Worm (Caenorhabditis elegans): ENCODE measurements around the gene C43D7.7.

Gene C43D7.7

DNA sequence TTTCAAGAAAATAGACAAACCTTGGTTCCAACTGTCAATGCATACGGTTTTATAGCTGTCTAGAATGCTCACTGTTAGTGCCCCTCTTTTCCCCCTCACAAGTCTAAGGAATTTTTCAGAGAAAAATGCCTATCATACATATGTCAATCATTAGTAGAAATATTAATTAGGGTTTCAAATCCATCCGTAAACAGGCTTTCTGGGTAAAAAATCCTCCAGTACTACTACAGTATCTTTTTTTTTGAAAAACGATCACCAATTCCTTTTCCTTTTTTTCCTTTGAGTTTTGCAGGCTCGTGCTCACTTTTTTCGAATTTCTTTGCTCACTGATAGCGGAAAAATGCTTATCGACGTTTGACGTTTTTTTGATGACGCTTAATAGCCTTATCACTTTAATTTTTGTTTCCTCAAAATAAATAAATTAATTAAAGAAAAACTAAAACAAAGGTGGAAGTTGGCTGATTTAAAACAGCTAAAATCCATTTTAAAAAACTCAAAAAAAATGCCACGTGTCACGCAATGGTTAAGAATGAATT, at the start of gene C43D7.7:
Gene C43D7.7 (minus strand): TSS at position 51 of the 536 bp plus-strand sequence.
- TF ChIP-seq hmg-1.1 (GFP tag; IDR thresholded peaks at IDR 0.05) (no peak), dmd-6 (GFP tag; IDR thresholded peaks at IDR 0.05) (peak; percentile 42; the same call in 1 of the 2 replicates), hif-1 (tag; optimal IDR thresholded peaks at IDR 0.05) (no peak), hlh-11 (tag; optimal IDR thresholded peaks at IDR 0.05) (no peak), pqm-1 (tag; optimal IDR thresholded peaks at IDR 0.05) (peak; percentile 40), nhr-77 (tag; optimal IDR thresholded peaks at IDR 0.05) (no peak)

DNA sequence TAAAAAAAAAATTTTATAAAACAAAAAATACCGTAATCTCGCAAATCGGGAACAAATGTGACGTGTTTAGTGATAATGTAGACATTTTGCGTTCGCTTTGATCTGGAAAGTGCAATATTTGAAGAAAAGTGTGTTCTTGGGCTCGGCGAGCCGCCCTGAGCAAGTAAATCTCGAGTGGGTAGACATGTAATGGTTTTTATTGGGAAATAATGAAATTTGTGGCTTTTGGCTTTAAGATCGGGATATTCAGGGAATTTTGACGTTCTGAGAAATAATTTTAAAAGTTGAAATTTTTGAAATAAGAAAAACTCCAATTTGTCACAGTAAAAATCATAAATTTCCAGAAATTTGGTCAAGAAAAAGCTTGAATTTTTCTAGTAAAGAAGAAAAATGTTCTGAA, 43.3 kb upstream of the C43D7.7 start, which contains the start of gene C14B4.2:
Gene C14B4.2 (minus strand): TSS at position 101 of the 400 bp plus-strand sequence.
- TF ChIP-seq dmd-8 (GFP tag; IDR thresholded peaks at IDR 0.05), result no peak
- TF ChIP-seq ceh-82 (tag; optimal IDR thresholded peaks at IDR 0.05), result no peak
- TF ChIP-seq lin-1 (GFP tag; IDR thresholded peaks at IDR 0.05), result no peak
- no peak for TF ChIP-seq nhr-102 (tag; optimal IDR thresholded peaks at IDR 0.05)
- TF ChIP-seq nhr-25 (tag; optimal IDR thresholded peaks at IDR 0.05; ENCODE audit: borderline replicate concordance, insufficient read depth), result no peak
- TF ChIP-seq ztf-11 (tag; optimal IDR thresholded peaks at IDR 0.05), result no peak
- TF ChIP-seq duxl-1 (tag; optimal IDR thresholded peaks at IDR 0.05; ENCODE audit: poor library complexity), result no peak
- no peak for TF ChIP-seq mdl-1 (tag; optimal IDR thresholded peaks at IDR 0.05)
- TF ChIP-seq nhr-6 (tag; optimal IDR thresholded peaks at IDR 0.05), result no peak
- no peak for TF ChIP-seq R02D3.7 (tag; optimal IDR thresholded peaks at IDR 0.05)
- TF ChIP-seq dpl-1 (GFP tag; optimal IDR thresholded peaks at IDR 0.05), result no peak
- TF ChIP-seq lim-7 (GFP tag; IDR thresholded peaks at IDR 0.05), result no peak
- TF ChIP-seq Y105C5A.15 (GFP tag; IDR thresholded peaks at IDR 0.05), result no peak
- TF ChIP-seq T26A8.4 (GFP tag; IDR thresholded peaks at IDR 0.05), result no peak

DNA sequence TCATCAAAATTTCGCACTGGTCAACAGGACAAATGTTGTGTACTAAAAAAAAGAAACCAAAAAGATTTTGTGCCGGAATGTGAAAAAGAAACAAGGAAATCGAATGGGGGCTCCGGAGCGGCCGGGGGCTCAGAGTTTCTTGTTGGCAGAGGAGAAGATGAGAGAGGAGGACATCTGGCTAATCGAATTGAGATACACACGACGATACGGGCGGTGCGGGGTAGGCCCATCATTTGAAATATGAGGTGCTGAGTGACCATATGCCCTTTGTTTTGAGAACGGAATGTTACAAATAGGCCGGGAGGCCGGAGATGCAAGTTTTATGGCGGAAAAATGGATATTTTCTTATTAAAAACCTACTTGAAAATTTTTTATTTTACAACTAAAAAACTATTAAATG, 38.7 kb upstream of the C43D7.7 start:
- TF ChIP-seq ceh-20 (GFP tag; IDR thresholded peaks at IDR 0.05) (peak; percentile 22; the same call in 1 of the 2 replicates), ceh-44 (GFP tag; IDR thresholded peaks at IDR 0.05) (no peak)

DNA sequence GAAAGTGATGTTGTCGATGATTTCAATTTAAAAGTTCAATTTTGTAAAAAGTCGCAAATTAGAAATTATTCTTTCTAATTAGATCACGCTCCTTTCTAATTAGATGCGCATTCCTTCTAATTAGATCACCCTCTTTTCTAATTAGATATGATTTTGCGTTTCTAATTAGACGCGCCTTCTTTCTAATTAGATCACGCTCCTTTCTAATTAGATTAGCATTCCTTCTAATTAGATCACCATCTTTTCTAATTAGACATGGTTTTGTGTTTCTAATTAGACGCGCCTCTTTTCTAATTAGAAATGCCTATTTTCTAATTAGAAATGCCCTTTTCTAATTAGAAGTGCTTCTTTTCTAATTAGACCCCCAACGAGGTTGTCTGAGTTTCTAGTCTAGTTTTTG, 37.4 kb upstream of the C43D7.7 start:
- TF ChIP-seq ceh-62 (tag; optimal IDR thresholded peaks at IDR 0.05) (no peak), attf-4 (tag; optimal IDR thresholded peaks at IDR 0.05) (no peak)

DNA sequence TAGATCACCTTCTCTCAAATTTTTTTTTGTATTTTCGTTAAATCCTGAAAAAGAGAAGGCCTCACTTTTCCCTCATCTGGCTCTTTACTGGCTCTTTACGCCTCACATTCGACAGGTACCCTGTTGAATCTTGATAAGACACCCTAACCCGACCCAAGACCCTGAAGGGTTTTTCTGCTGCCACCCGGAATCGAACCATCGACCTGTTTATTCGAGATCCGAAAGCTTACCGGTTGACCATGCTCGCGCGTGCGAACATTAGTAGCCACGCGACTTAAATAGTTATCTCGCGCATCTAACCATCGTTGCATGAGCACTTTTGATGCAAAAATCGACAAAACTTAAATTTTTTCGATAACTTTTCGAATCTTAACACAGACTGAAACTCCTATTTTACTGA, 35.9 kb upstream of the C43D7.7 start:
- no peak for TF ChIP-seq lsy-2 (tag; optimal IDR thresholded peaks at IDR 0.05)
- TF ChIP-seq daf-8 (GFP tag; IDR thresholded peaks at IDR 0.05), result no peak
- no peak for TF ChIP-seq F44E2.7 (GFP tag; IDR thresholded peaks at IDR 0.05)
- no peak for TF ChIP-seq T26A8.4 (GFP tag; IDR thresholded peaks at IDR 0.05)
- TF ChIP-seq nhr-11 (tag; optimal IDR thresholded peaks at IDR 0.05), result no peak
- TF ChIP-seq madf-9 (GFP tag; conservative IDR thresholded peaks at IDR 0.05), result no peak
- no peak for TF ChIP-seq lin-38 (GFP tag; IDR thresholded peaks at IDR 0.05)
- no peak for TF ChIP-seq R02D3.7 (tag; optimal IDR thresholded peaks at IDR 0.05)
- TF ChIP-seq Y5F2A.4 (GFP tag; optimal IDR thresholded peaks at IDR 0.05), result no peak
- no peak for TF ChIP-seq ztf-7 (tag; optimal IDR thresholded peaks at IDR 0.05)
- TF ChIP-seq nhr-41 (GFP tag; IDR thresholded peaks at IDR 0.05), result no peak
- TF ChIP-seq pqm-1 (tag; optimal IDR thresholded peaks at IDR 0.05), result no peak
- TF ChIP-seq hlh-30 (tag; optimal IDR thresholded peaks at IDR 0.05; ENCODE audit: insufficient read depth), result no peak
- no peak for TF ChIP-seq jun-1 (tag; optimal IDR thresholded peaks at IDR 0.05)
- no peak for TF ChIP-seq lin-39 (tag; optimal IDR thresholded peaks at IDR 0.05)
- no peak for TF ChIP-seq daf-19 (GFP tag; conservative IDR thresholded peaks at IDR 0.05)
- TF ChIP-seq fkh-10 (GFP tag; optimal IDR thresholded peaks at IDR 0.05), result no peak
- no peak for TF ChIP-seq egl-27 (tag; optimal IDR thresholded peaks at IDR 0.05)
- TF ChIP-seq F26F4.8 (GFP tag; conservative IDR thresholded peaks at IDR 0.05), result no peak
- TF ChIP-seq daf-16 (GFP tag; optimal IDR thresholded peaks at IDR 0.05), result no peak
- no peak for TF ChIP-seq daf-16 (tag; optimal IDR thresholded peaks at IDR 0.05)
